Fruit fly (Drosophila melanogaster): ENCODE data around the gene p.
A peak's percentile ranks its signal among the peaks of the same experiment; 100 is the strongest.

p gene

dm6 chr3R:8667568-8667967 lies 2.9 kb downstream of the p start, which contains the start of gene CG8036:
Gene CG8036 (plus strand): TSS chr3R:8667868.
- TF ChIP-seq Sp1 (GFP tag; optimal IDR thresholded peaks at IDR 0.05): no peak

dm6 chr3R:8664699-8665340 lies 5.7 kb downstream of the p start:
- TF ChIP-seq sage (GFP tag; optimal IDR thresholded peaks at IDR 0.05): no peak
- no peak for TF ChIP-seq CrebA (GFP tag; optimal IDR thresholded peaks at IDR 0.05; ENCODE audit: borderline replicate concordance)
- no peak for TF ChIP-seq usp (GFP tag; optimal IDR thresholded peaks at IDR 0.05)
- no peak for TF ChIP-seq psq (GFP tag; optimal IDR thresholded peaks at IDR 0.05)
- TF ChIP-seq ey (GFP tag; optimal IDR thresholded peaks at IDR 0.05): no peak
- no peak for TF ChIP-seq HLH106 (tag; optimal IDR thresholded peaks at IDR 0.05)
- no peak for TF ChIP-seq lola (GFP tag; optimal IDR thresholded peaks at IDR 0.05)
- TF ChIP-seq tai (GFP tag; optimal IDR thresholded peaks at IDR 0.05): no peak
- TF ChIP-seq brk (GFP tag; optimal IDR thresholded peaks at IDR 0.05): no peak
- no peak for TF ChIP-seq Jra (GFP tag; optimal IDR thresholded peaks at IDR 0.05)
- no peak for TF ChIP-seq Myc (optimal IDR thresholded peaks at IDR 0.05)
- no peak for TF ChIP-seq Dfd (GFP tag; optimal IDR thresholded peaks at IDR 0.05)
- no peak for TF ChIP-seq Sp1 (GFP tag; optimal IDR thresholded peaks at IDR 0.05)
- TF ChIP-seq Mio (GFP tag; optimal IDR thresholded peaks at IDR 0.05): no peak
- TF ChIP-seq fru (GFP tag; optimal IDR thresholded peaks at IDR 0.05): no peak
- TF ChIP-seq N (GFP tag; optimal IDR thresholded peaks at IDR 0.05): no peak
- no peak for TF ChIP-seq jim (GFP tag; optimal IDR thresholded peaks at IDR 0.05)
- no peak for TF ChIP-seq Vsx2 (GFP tag; optimal IDR thresholded peaks at IDR 0.05; ENCODE audit: partially characterized antibody)

dm6 chr3R:8663668-8664283 lies 6.7 kb downstream of the p start, which contains the start of gene CG8032:
Gene CG8032 (plus strand): TSS chr3R:8664115.
- peak; percentile 39 for TF ChIP-seq ey (GFP tag; optimal IDR thresholded peaks at IDR 0.05)
- TF ChIP-seq Dfd (GFP tag; optimal IDR thresholded peaks at IDR 0.05): no peak
- peak; percentile 21 for TF ChIP-seq CG9705 (GFP tag; optimal IDR thresholded peaks at IDR 0.05)
- peak; percentile 48 for TF ChIP-seq rgr (GFP tag; optimal IDR thresholded peaks at IDR 0.05)
- no peak for TF ChIP-seq Mio (GFP tag; optimal IDR thresholded peaks at IDR 0.05)
- TF ChIP-seq CG32264 (GFP tag; optimal IDR thresholded peaks at IDR 0.05): no peak
- TF ChIP-seq brk (GFP tag; optimal IDR thresholded peaks at IDR 0.05): peak; percentile 38
- peak; percentile 52 for TF ChIP-seq HLH106 (tag; optimal IDR thresholded peaks at IDR 0.05)
- peak; percentile 9 for TF ChIP-seq psq (GFP tag; optimal IDR thresholded peaks at IDR 0.05)
- no peak for TF ChIP-seq lola (GFP tag; optimal IDR thresholded peaks at IDR 0.05)
- TF ChIP-seq fru (GFP tag; optimal IDR thresholded peaks at IDR 0.05): peak; percentile 61
- TF ChIP-seq pan (optimal IDR thresholded peaks at IDR 0.05): no peak
- TF ChIP-seq woc (GFP tag; optimal IDR thresholded peaks at IDR 0.05): peak; percentile 45
- peak; percentile 83 for TF ChIP-seq Jra (GFP tag; optimal IDR thresholded peaks at IDR 0.05)
- TF ChIP-seq Rel (GFP tag; optimal IDR thresholded peaks at IDR 0.05): no peak
- peak; percentile 44 for TF ChIP-seq Rel (tag; optimal IDR thresholded peaks at IDR 0.05)
- peak; percentile 75 for TF ChIP-seq Hnf4 (GFP tag; optimal IDR thresholded peaks at IDR 0.05)
- peak; percentile 40 for TF ChIP-seq sage (GFP tag; optimal IDR thresholded peaks at IDR 0.05)
- TF ChIP-seq dsf (GFP tag; optimal IDR thresholded peaks at IDR 0.05; ENCODE audit: borderline replicate concordance): peak; percentile 21
- peak; percentile 18 for TF ChIP-seq Sp1 (GFP tag; optimal IDR thresholded peaks at IDR 0.05)
- peak; percentile 52 for TF ChIP-seq br (GFP tag; optimal IDR thresholded peaks at IDR 0.05)
- TF ChIP-seq Hr78 (GFP tag; optimal IDR thresholded peaks at IDR 0.05): no peak
- no peak for TF ChIP-seq Hr83 (GFP tag; optimal IDR thresholded peaks at IDR 0.05; ENCODE audit: poor library complexity, severe bottlenecking)
- peak; percentile 79 for TF ChIP-seq h (GFP tag; optimal IDR thresholded peaks at IDR 0.05)
- peak in 1 of 2 experiments; percentile 72 for TF ChIP-seq foxo (GFP tag; optimal IDR thresholded peaks at IDR 0.05)
- peak; percentile 8 for TF ChIP-seq dmrt93B (GFP tag; optimal IDR thresholded peaks at IDR 0.05)
- no peak for TF ChIP-seq tai (GFP tag; optimal IDR thresholded peaks at IDR 0.05)
- TF ChIP-seq OdsH (GFP tag; optimal IDR thresholded peaks at IDR 0.05): peak; percentile 24
- TF ChIP-seq sv (GFP tag; optimal IDR thresholded peaks at IDR 0.05): peak; percentile 49
